Worm (Caenorhabditis elegans) whole organism, late embryonic: ENCODE results near the gene lgc-57.

Source experiments
- C08G9.2 ChIP-seq: sonication (generic microtip); optimal IDR thresholded peaks from 2 replicates; lab custom pipeline; 2016; ENCODE audit warnings: mild to moderate bottlenecking, missing genetic modification characterization, moderate library complexity, missing compliant biosample characterization
- F13H6.1 ChIP-seq: sonication (generic microtip); optimal IDR thresholded peaks from 2 replicates; lab custom pipeline; 2016; ENCODE audit warnings: missing genetic modification characterization, missing compliant biosample characterization
- ahr-1 ChIP-seq: sonication (generic microtip); optimal IDR thresholded peaks from 2 replicates; lab custom pipeline; 2016; ENCODE audit warnings: missing genetic modification characterization, missing compliant biosample characterization
- ama-1 ChIP-seq: fragments of 150-350 bp; optimal IDR thresholded peaks from 2 replicates; lab custom pipeline; 2014
- ceh-14 ChIP-seq: sonication (generic microtip); optimal IDR thresholded peaks from 2 replicates; lab custom pipeline; 2016; ENCODE audit warnings: missing genotype, missing genetic modification characterization, missing compliant biosample characterization
- ceh-18 ChIP-seq: sonication (generic microtip); optimal IDR thresholded peaks from 2 replicates; lab custom pipeline; 2016; ENCODE audit warnings: missing genetic modification characterization, missing compliant biosample characterization
- ceh-24 ChIP-seq: sonication (generic microtip); optimal IDR thresholded peaks from 2 replicates; lab custom pipeline; 2016; ENCODE audit warnings: mild to moderate bottlenecking, missing genetic modification characterization, missing compliant biosample characterization
- ceh-30 ChIP-seq: fragments of 150-350 bp; optimal IDR thresholded peaks from 2 replicates; lab custom pipeline; 2014; ENCODE audit warnings: missing biosample characterization, missing genetic modification characterization
- ceh-34 ChIP-seq: sonication (generic microtip); optimal IDR thresholded peaks from 2 replicates; lab custom pipeline; 2016; ENCODE audit warnings: mild to moderate bottlenecking, missing genetic modification characterization, missing compliant biosample characterization
- ceh-45 ChIP-seq: fragments of 200-800 bp; sonication (Bioruptor generic); IDR thresholded peaks from 2 replicates; pipeline ENCODE4 v1.3.6; 2022; ENCODE audit warnings: missing genetic modification reagents, missing genetic modification characterization, missing compliant biosample characterization
- ceh-48 ChIP-seq: sonication (generic microtip); optimal IDR thresholded peaks from 2 replicates; lab custom pipeline; 2016; ENCODE audit warnings: missing genetic modification characterization, inconsistent platforms, missing compliant biosample characterization
- ceh-6 ChIP-seq: fragments of 200-800 bp; sonication (Bioruptor generic); optimal IDR thresholded peaks from 2 replicates; lab custom pipeline; 2018; ENCODE audit warnings: mild to moderate bottlenecking, missing genetic modification characterization, missing compliant biosample characterization
- dmd-4 ChIP-seq: sonication (generic microtip); optimal IDR thresholded peaks from 2 replicates; lab custom pipeline; 2016; ENCODE audit warnings: borderline replicate concordance, missing genetic modification characterization, missing compliant biosample characterization
- elt-2 ChIP-seq: sonication (generic microtip); optimal IDR thresholded peaks from 2 replicates; lab custom pipeline; 2016; ENCODE audit warnings: missing genetic modification reagents, missing genetic modification characterization, missing compliant biosample characterization
- eyg-1 ChIP-seq: sonication (generic microtip); optimal IDR thresholded peaks from 2 replicates; lab custom pipeline; 2016; ENCODE audit warnings: missing genotype, missing genetic modification characterization, missing compliant biosample characterization
- fkh-10 ChIP-seq: fragments of 150-350 bp; optimal IDR thresholded peaks from 2 replicates; lab custom pipeline; 2014; ENCODE audit warnings: missing biosample characterization, missing genetic modification reagents, missing genetic modification characterization
- fkh-6 ChIP-seq: sonication (generic microtip); optimal IDR thresholded peaks from 2 replicates; lab custom pipeline; 2016; ENCODE audit warnings: missing genetic modification characterization, missing compliant biosample characterization
- gmeb-2 ChIP-seq: sonication (generic microtip); optimal IDR thresholded peaks from 2 replicates; lab custom pipeline; 2016; ENCODE audit warnings: missing genetic modification characterization, inconsistent platforms, missing compliant biosample characterization
- hlh-13 ChIP-seq: fragments of 200-800 bp; sonication (Bioruptor generic); optimal IDR thresholded peaks from 2 replicates; lab custom pipeline; 2018; ENCODE audit warnings: mild to moderate bottlenecking, missing genetic modification characterization, missing compliant biosample characterization
- hlh-15 ChIP-seq: sonication (generic microtip); optimal IDR thresholded peaks from 2 replicates; lab custom pipeline; 2016; ENCODE audit warnings: missing genetic modification characterization, missing compliant biosample characterization
- hlh-30 ChIP-seq: sonication (generic microtip); optimal IDR thresholded peaks from 2 replicates; lab custom pipeline; 2017; ENCODE audit warnings: antibody characterized with exemption, missing genetic modification characterization, missing compliant biosample characterization; ENCODE audit not compliant: insufficient read depth
- hlh-6 ChIP-seq: sonication (generic microtip); optimal IDR thresholded peaks from 2 replicates; lab custom pipeline; 2016; ENCODE audit warnings: missing genotype, missing genetic modification characterization, missing compliant biosample characterization
- madf-2 ChIP-seq: sonication (generic microtip); optimal IDR thresholded peaks from 2 replicates; lab custom pipeline; 2017; ENCODE audit warnings: missing genetic modification characterization, missing compliant biosample characterization
- mec-3 ChIP-seq: sonication (generic microtip); optimal IDR thresholded peaks from 2 replicates; lab custom pipeline; 2016; ENCODE audit warnings: borderline replicate concordance, missing genetic modification characterization, missing compliant biosample characterization
- nhr-11 ChIP-seq: fragments of 150-350 bp; optimal IDR thresholded peaks from 2 replicates; lab custom pipeline; 2014; ENCODE audit warnings: missing biosample characterization, missing genetic modification characterization
- pat-9 ChIP-seq: fragments of 200-800 bp; sonication (Bioruptor generic); optimal IDR thresholded peaks from 2 replicates; lab custom pipeline; 2018; ENCODE audit warnings: mild to moderate bottlenecking, missing genetic modification characterization, moderate library complexity, missing compliant biosample characterization
- pha-2 ChIP-seq: sonication (generic microtip); optimal IDR thresholded peaks from 2 replicates; lab custom pipeline; 2017; ENCODE audit warnings: mild to moderate bottlenecking, missing genetic modification characterization, missing compliant biosample characterization
- pqm-1 ChIP-seq: sonication (generic microtip); optimal IDR thresholded peaks from 2 replicates; lab custom pipeline; 2016; ENCODE audit warnings: missing genetic modification characterization, missing compliant biosample characterization
- ref-2 ChIP-seq: sonication (generic microtip); optimal IDR thresholded peaks from 2 replicates; lab custom pipeline; 2016; ENCODE audit warnings: missing genetic modification characterization, missing compliant biosample characterization
- rnt-1 ChIP-seq: sonication (generic microtip); optimal IDR thresholded peaks from 2 replicates; lab custom pipeline; 2016; ENCODE audit warnings: missing genetic modification characterization, missing compliant biosample characterization
- sdc-2 ChIP-seq: sonication (generic microtip); optimal IDR thresholded peaks from 2 replicates; lab custom pipeline; 2016; ENCODE audit warnings: missing genotype, missing genetic modification characterization, missing compliant biosample characterization
- tbx-2 ChIP-seq: sonication (generic microtip); optimal IDR thresholded peaks from 2 replicates; lab custom pipeline; 2016; ENCODE audit warnings: missing genetic modification characterization, missing compliant biosample characterization
- tbx-7 ChIP-seq: sonication (generic microtip); optimal IDR thresholded peaks from 2 replicates; lab custom pipeline; 2016; ENCODE audit warnings: missing genotype, missing genetic modification characterization, missing compliant biosample characterization
- unc-42 ChIP-seq: sonication (generic microtip); optimal IDR thresholded peaks from 2 replicates; lab custom pipeline; 2016; ENCODE audit warnings: missing genotype, missing genetic modification characterization, missing compliant biosample characterization
- unc-86 ChIP-seq: sonication (generic microtip); optimal IDR thresholded peaks from 2 replicates; lab custom pipeline; 2016; ENCODE audit warnings: missing genetic modification characterization, missing compliant biosample characterization
- zip-5 ChIP-seq: sonication (generic microtip); optimal IDR thresholded peaks from 2 replicates; lab custom pipeline; 2016; ENCODE audit warnings: missing genetic modification characterization, missing compliant biosample characterization

lgc-57 gene

ce11 chrII:10717124-10717523 lies 22.3 kb downstream of the lgc-57 start, which contains the start of gene C09G5.13:
Gene C09G5.13 (plus strand): TSS chrII:10717424.
- no peak for TF ChIP-seq elt-2
- TF ChIP-seq ama-1 (lab: Kevin White, UChicago) = no peak
- no peak for TF ChIP-seq ceh-48
- TF ChIP-seq fkh-6 (tag; lab: Kevin White, UChicago) = no peak
- TF ChIP-seq madf-2 (tag; lab: Kevin White, UChicago) = no peak
- no peak for TF ChIP-seq ceh-6 (GFP tag; lab: Kevin White, UChicago)
- no peak for TF ChIP-seq ceh-24 (tag; lab: Kevin White, UChicago)
- no peak for TF ChIP-seq ceh-14 (tag; lab: Kevin White, UChicago)
- TF ChIP-seq, all 69 proteins: peak for 0

ce11 chrII:10719931-10720330 lies 25.1 kb downstream of the lgc-57 start, which contains the start of gene mks-5:
Gene mks-5 (plus strand): TSS chrII:10720231.
- TF ChIP-seq ceh-30 (tag; lab: Kevin White, UChicago) (no peak), gmeb-2 (tag; lab: Kevin White, UChicago) (no peak), ceh-24 (tag; lab: Kevin White, UChicago) (no peak), nhr-11 (tag; lab: Kevin White, UChicago) (no peak), fkh-10 (GFP tag; lab: Kevin White, UChicago) (no peak), ceh-34 (tag; lab: Kevin White, UChicago) (no peak), F13H6.1 (tag; lab: Kevin White, UChicago) (no peak), pqm-1 (tag; lab: Kevin White, UChicago) (no peak), dmd-4 (tag; lab: Kevin White, UChicago) (no peak), hlh-13 (GFP tag; lab: Kevin White, UChicago) (no peak), ahr-1 (no peak), ceh-6 (GFP tag; lab: Kevin White, UChicago) (no peak), pha-2 (no peak), ref-2 (tag; lab: Kevin White, UChicago) (no peak), ceh-18 (tag; lab: Kevin White, UChicago) (no peak), hlh-15 (tag; lab: Kevin White, UChicago) (no peak), mec-3 (tag; lab: Kevin White, UChicago) (no peak), C08G9.2 (tag; lab: Kevin White, UChicago) (no peak), hlh-30 (tag; lab: Kevin White, UChicago) (no peak)
- TF ChIP-seq, all 69 proteins: peak for 0

ce11 chrII:10723069-10723468 lies 28.3 kb downstream of the lgc-57 start, which contains the start of gene C09G5.14:
Gene C09G5.14 (minus strand): TSS chrII:10723169.
- TF ChIP-seq sdc-2 (tag; lab: Kevin White, UChicago) (no peak), rnt-1 (no peak), ceh-45 (GFP tag; lab: Robert Waterston, UW) (no peak), ceh-48 (no peak), gmeb-2 (tag; lab: Kevin White, UChicago) (no peak), unc-86 (tag; lab: Kevin White, UChicago) (no peak), F13H6.1 (tag; lab: Kevin White, UChicago) (no peak), madf-2 (tag; lab: Kevin White, UChicago) (no peak), ahr-1 (no peak), unc-42 (tag; lab: Kevin White, UChicago) (no peak), pat-9 (no peak), tbx-2 (tag; lab: Kevin White, UChicago) (no peak), ceh-18 (tag; lab: Kevin White, UChicago) (no peak), ceh-30 (tag; lab: Kevin White, UChicago) (no peak), hlh-6 (no peak), zip-5 (no peak)

- TF ChIP-seq tbx-7 (tag; lab: Kevin White, UChicago) (no peak), eyg-1 (tag; lab: Kevin White, UChicago) (no peak), ref-2 (tag; lab: Kevin White, UChicago) (no peak)
These were observed 35.9 kb downstream of the lgc-57 start for ce11 chrII:10730702-10731101.
